Fruit fly (Drosophila melanogaster) Kc167 (cell line): ENCODE data around the gene CG12715.

Experiments used
- Myc ChIP-seq: fragments of >200 bp; optimal IDR thresholded peaks from 2 replicates; lab custom pipeline; 2017; ENCODE audit warnings: missing external identifiers
- Sin3A ChIP-seq: fragments of >200 bp; optimal IDR thresholded peaks from 2 replicates; lab custom pipeline; 2018; ENCODE audit warnings: missing external identifiers
- h ChIP-seq: fragments of >200 bp; optimal IDR thresholded peaks from 3 replicates; lab custom pipeline; 2018; ENCODE audit warnings: missing external identifiers
- insv ChIP-seq: fragments of >200 bp; optimal IDR thresholded peaks from 3 replicates; lab custom pipeline; 2018; ENCODE audit warnings: missing external identifiers
- psq ChIP-seq: fragments of >200 bp; optimal IDR thresholded peaks from 2 replicates; lab custom pipeline; 2017; ENCODE audit warnings: missing external identifiers
- ttk ChIP-seq: sonication (Bioruptor generic); optimal IDR thresholded peaks from 2 replicates; lab custom pipeline; 2017; ENCODE audit warnings: missing external identifiers

CG12715 gene

DNA sequence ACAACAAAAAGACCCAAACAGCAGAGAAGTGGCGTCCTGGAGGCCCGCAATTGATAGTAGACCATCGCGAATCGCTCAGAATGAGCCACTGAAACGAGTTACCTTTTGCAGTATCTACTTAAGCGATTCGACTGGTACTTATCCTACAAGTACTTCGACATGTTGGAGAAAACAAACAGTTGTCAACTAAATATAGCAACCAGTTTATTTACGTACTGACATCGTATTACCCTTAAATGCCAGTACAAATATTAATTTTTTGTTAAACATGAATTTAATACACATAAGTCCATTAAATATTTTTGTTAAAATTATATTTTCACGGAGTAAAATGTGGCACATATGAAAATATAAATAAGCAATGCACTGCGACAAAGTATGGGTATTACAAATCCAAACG, at the start of gene CG12715:
TSS of gene CG12715 (minus strand) at position 101 of the 400 bp plus-strand sequence.
- TF ChIP-seq insv (lab: Kevin White, UChicago) = no peak
- no peak for TF ChIP-seq Sin3A (lab: Kevin White, UChicago)
- TF ChIP-seq Myc (lab: Kevin White, UChicago) = no peak

dm6 chrX:13104571-13104970, 49.4 kb upstream of the CG12715 start:
- no peak for TF ChIP-seq psq (lab: Kevin White, UChicago)
- TF ChIP-seq insv (lab: Kevin White, UChicago) = no peak
- TF ChIP-seq ttk (lab: Kevin White, UChicago) = no peak
- TF ChIP-seq Myc (lab: Kevin White, UChicago) = no peak
- TF ChIP-seq h (lab: Kevin White, UChicago) = no peak
- TF ChIP-seq Sin3A (lab: Kevin White, UChicago) = no peak

- TF ChIP-seq ttk (lab: Kevin White, UChicago) (no peak), psq (lab: Kevin White, UChicago) (no peak), Sin3A (lab: Kevin White, UChicago) (no peak), h (lab: Kevin White, UChicago) (no peak), insv (lab: Kevin White, UChicago) (no peak), Myc (lab: Kevin White, UChicago) (no peak)
These were observed 46.7 kb upstream of the CG12715 start for dm6 chrX:13101817-13102216.

- TF ChIP-seq psq (lab: Kevin White, UChicago) (no peak), insv (lab: Kevin White, UChicago) (no peak), h (lab: Kevin White, UChicago) (no peak), ttk (lab: Kevin White, UChicago) (no peak), Myc (lab: Kevin White, UChicago) (no peak), Sin3A (lab: Kevin White, UChicago) (no peak)
These were observed 44.8 kb upstream of the CG12715 start for dm6 chrX:13099919-13100318.

- TF ChIP-seq Sin3A (lab: Kevin White, UChicago) (no peak), insv (lab: Kevin White, UChicago) (no peak), ttk (lab: Kevin White, UChicago) (no peak), Myc (lab: Kevin White, UChicago) (no peak), h (lab: Kevin White, UChicago) (no peak), psq (lab: Kevin White, UChicago) (no peak)
These were observed 39.1 kb upstream of the CG12715 start, which contains the start of gene CG2200 for dm6 chrX:13094085-13094764. Gene CG2200 (plus strand): TSS chrX:13094299.

- TF ChIP-seq Sin3A (lab: Kevin White, UChicago) (no peak), ttk (lab: Kevin White, UChicago) (no peak), insv (lab: Kevin White, UChicago) (no peak), h (lab: Kevin White, UChicago) (no peak), psq (lab: Kevin White, UChicago) (no peak), Myc (lab: Kevin White, UChicago) (no peak)
These were observed 36.7 kb upstream of the CG12715 start for dm6 chrX:13091859-13092258.

DNA sequence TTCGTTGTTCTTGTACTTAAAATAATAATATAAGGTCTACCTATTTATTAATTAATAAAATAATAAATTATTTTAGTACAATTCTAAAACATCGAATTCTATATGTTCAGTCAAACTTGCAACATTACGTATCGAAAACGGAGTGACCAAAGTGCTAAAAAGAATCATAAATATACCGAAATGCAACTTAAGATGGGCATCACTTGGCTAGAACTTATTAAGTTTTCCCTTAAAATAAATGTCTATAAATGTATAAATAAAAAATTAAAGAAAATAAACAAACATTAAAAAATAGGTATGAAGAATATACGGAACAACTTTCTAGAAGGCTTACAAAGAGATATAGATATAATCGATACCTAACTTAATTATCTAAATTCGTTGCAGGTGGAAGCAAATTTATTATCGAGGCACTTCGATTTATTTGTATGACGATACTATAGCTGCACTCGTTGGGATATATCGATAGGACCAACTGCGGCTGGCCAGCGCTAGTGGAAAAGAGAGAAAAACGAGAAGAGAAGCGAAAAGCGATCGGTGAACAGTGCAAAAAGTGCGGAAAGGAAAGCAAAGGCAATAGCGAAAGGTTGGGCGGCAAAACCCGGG, 35.6 kb upstream of the CG12715 start, which contains the start of gene lic:
TSS of gene lic (plus strand) at position 490 of the 606 bp plus-strand sequence.
- TF ChIP-seq psq (lab: Kevin White, UChicago) = no peak
- TF ChIP-seq ttk (lab: Kevin White, UChicago) = no peak
- no peak for TF ChIP-seq Myc (lab: Kevin White, UChicago)
- no peak for TF ChIP-seq h (lab: Kevin White, UChicago)
- no peak for TF ChIP-seq Sin3A (lab: Kevin White, UChicago)
- no peak for TF ChIP-seq insv (lab: Kevin White, UChicago)

DNA sequence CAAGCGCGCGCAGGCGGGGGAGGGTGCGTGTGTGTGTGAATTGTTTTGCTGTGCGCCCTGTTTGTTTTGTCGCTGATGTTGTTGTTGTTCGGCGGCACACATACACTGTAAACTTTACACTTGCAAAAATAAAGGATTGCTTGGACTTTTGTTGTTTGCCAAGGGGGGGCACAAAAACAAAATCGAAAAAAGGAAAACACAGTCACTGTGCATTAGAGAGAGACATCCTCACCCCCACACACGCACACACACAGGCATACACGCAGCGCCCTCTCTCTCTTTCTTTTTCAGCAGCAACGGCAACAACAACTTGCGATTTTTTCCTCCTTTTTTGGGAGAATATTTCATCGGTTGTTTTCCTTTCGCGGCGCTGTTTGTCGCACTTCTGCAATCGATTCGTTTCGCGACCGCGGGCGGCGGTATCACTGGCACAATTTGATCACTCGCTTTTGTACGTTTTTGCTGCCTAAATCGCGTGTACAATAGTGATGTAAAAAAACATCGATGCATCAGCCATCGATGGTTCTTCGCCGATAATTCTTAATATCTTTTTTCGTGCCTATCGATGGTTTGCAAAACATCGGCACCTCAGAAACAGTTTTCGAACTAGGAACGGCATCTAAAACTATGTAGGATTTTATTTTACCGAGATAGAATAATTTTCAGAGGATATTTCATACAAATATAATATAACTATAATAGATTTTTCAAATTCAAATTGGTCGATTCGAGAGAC, 35.0 kb upstream of the CG12715 start, which contains the start of gene hep:
TSS of gene hep (minus strand) at position 515 of the 736 bp plus-strand sequence.
- TF ChIP-seq insv (lab: Kevin White, UChicago) = no peak
- no peak for TF ChIP-seq ttk (lab: Kevin White, UChicago)
- TF ChIP-seq h (lab: Kevin White, UChicago) = no peak
- TF ChIP-seq Sin3A (lab: Kevin White, UChicago) = no peak
- no peak for TF ChIP-seq psq (lab: Kevin White, UChicago)
- no peak for TF ChIP-seq Myc (lab: Kevin White, UChicago)

- TF ChIP-seq psq (lab: Kevin White, UChicago) = no peak
- TF ChIP-seq h (lab: Kevin White, UChicago) = no peak
- no peak for TF ChIP-seq Myc (lab: Kevin White, UChicago)
- TF ChIP-seq insv (lab: Kevin White, UChicago) = no peak
- no peak for TF ChIP-seq ttk (lab: Kevin White, UChicago)
- TF ChIP-seq Sin3A (lab: Kevin White, UChicago) = no peak
These were observed 34.2 kb upstream of the CG12715 start for dm6 chrX:13089375-13089774.

dm6 chrX:13088025-13088805, 33.1 kb upstream of the CG12715 start:
- no peak for TF ChIP-seq insv (lab: Kevin White, UChicago)
